Fruit fly (Drosophila melanogaster) whole organism, embryonic: ENCODE data around the gene eca.

Experiments
- CG10366 ChIP-seq: fragments of 200-800 bp; sonication (Bioruptor generic); IDR thresholded peaks from 2 replicates; pipeline ENCODE4 v1.3.6; 2022; ENCODE audit warnings: missing biosample characterization, missing genetic modification characterization
- CG10462 ChIP-seq: fragments of 200-800 bp; sonication (Bioruptor generic); optimal IDR thresholded peaks from 2 replicates; lab custom pipeline; 2016; ENCODE audit warnings: missing biosample characterization, missing genetic modification characterization
- CG12659 ChIP-seq: fragments of 200-800 bp; sonication (Bioruptor generic); optimal IDR thresholded peaks from 3 replicates; lab custom pipeline; 2017; ENCODE audit warnings: mild to moderate bottlenecking, missing biosample characterization, missing genetic modification reagents, missing genetic modification characterization
- CG13287 ChIP-seq: fragments of 200-800 bp; sonication (Bioruptor generic); IDR thresholded peaks from 2 replicates; pipeline ENCODE4 v1.3.6; 2022; ENCODE audit warnings: missing biosample characterization, missing genetic modification characterization; ENCODE audit not compliant: partially characterized antibody
- CG13624 ChIP-seq: fragments of 200-800 bp; sonication (Bioruptor generic); optimal IDR thresholded peaks from 2 replicates; lab custom pipeline; 2016; ENCODE audit warnings: missing biosample characterization, missing genetic modification characterization
- CG14014 ChIP-seq: fragments of 200-800 bp; sonication (Bioruptor generic); IDR thresholded peaks from 2 replicates; pipeline ENCODE4 v1.3.6; 2022; ENCODE audit warnings: missing biosample characterization, missing genetic modification characterization
- CG14860 ChIP-seq: fragments of 200-800 bp; sonication (Bioruptor generic); IDR thresholded peaks from 3 replicates; pipeline ENCODE4 v1.3.6; 2022; ENCODE audit warnings: missing biosample characterization, missing genetic modification characterization; ENCODE audit not compliant: partially characterized antibody
- CG16863 ChIP-seq: fragments of 200-800 bp; sonication (Bioruptor generic); optimal IDR thresholded peaks from 3 replicates; lab custom pipeline; 2016; ENCODE audit warnings: missing biosample characterization, missing genetic modification characterization
- CG17186 ChIP-seq: fragments of 200-800 bp; sonication (Bioruptor generic); optimal IDR thresholded peaks from 3 replicates; lab custom pipeline; 2017; ENCODE audit warnings: missing biosample characterization, missing genetic modification reagents, missing genetic modification characterization
- CG17829 ChIP-seq: fragments of 200-800 bp; optimal IDR thresholded peaks from 2 replicates; lab custom pipeline; 2019; ENCODE audit warnings: missing biosample characterization, mild to moderate bottlenecking, missing genetic modification characterization, moderate library complexity
- CG2129 ChIP-seq: fragments of 200-800 bp; sonication (Bioruptor generic); IDR thresholded peaks from 2 replicates; pipeline ENCODE4 v1.3.6; 2022; ENCODE audit warnings: missing biosample characterization, missing genetic modification characterization; ENCODE audit not compliant: partially characterized antibody
- CG30020 ChIP-seq: fragments of 200-800 bp; optimal IDR thresholded peaks from 2 replicates; lab custom pipeline; 2019; ENCODE audit warnings: missing biosample characterization, mild to moderate bottlenecking, missing genetic modification characterization, moderate library complexity
- CG34224 ChIP-seq: fragments of 200-800 bp; sonication (Bioruptor generic); IDR thresholded peaks from 3 replicates; pipeline ENCODE4 v1.3.6; 2022; ENCODE audit warnings: missing biosample characterization, missing genetic modification characterization; ENCODE audit not compliant: partially characterized antibody
- CG34422 ChIP-seq: fragments of 200-800 bp; sonication (Bioruptor generic); IDR thresholded peaks from 3 replicates; pipeline ENCODE4 v1.3.6; 2022; ENCODE audit warnings: missing biosample characterization, missing genetic modification characterization
- CG3995 ChIP-seq: fragments of 200-800 bp; sonication (Bioruptor generic); optimal IDR thresholded peaks from 3 replicates; lab custom pipeline; 2016; ENCODE audit warnings: missing biosample characterization, missing genetic modification characterization
- CG4424 ChIP-seq: fragments of 200-800 bp; sonication (Bioruptor generic); optimal IDR thresholded peaks from 3 replicates; lab custom pipeline; 2016; ENCODE audit warnings: missing biosample characterization, missing genetic modification characterization
- CG4617 ChIP-seq: fragments of 200-800 bp; sonication (Bioruptor generic); optimal IDR thresholded peaks from 3 replicates; lab custom pipeline; 2016; ENCODE audit warnings: missing biosample characterization, missing genetic modification characterization, borderline replicate concordance
- CG7745 ChIP-seq: fragments of 200-800 bp; sonication (Bioruptor generic); optimal IDR thresholded peaks from 2 replicates; lab custom pipeline; 2018; ENCODE audit warnings: missing biosample characterization, mild to moderate bottlenecking, missing genetic modification characterization, moderate library complexity
- CG9932 ChIP-seq: fragments of 200-800 bp; sonication (Bioruptor generic); IDR thresholded peaks from 2 replicates; pipeline ENCODE4 v1.3.6; 2022; ENCODE audit warnings: missing biosample characterization, missing genetic modification characterization
- Dp ChIP-seq: fragments of 200-800 bp; sonication (Bioruptor generic); optimal IDR thresholded peaks from 2 replicates; lab custom pipeline; 2018; ENCODE audit warnings: missing biosample characterization, mild to moderate bottlenecking, missing genetic modification characterization, moderate library complexity
- Fer1 ChIP-seq: fragments of 200-800 bp; sonication (Bioruptor generic); optimal IDR thresholded peaks from 2 replicates; lab custom pipeline; 2017; ENCODE audit warnings: missing biosample characterization, mild to moderate bottlenecking, missing genetic modification characterization
- Fer3 ChIP-seq: fragments of 200-800 bp; sonication (Bioruptor generic); optimal IDR thresholded peaks from 2 replicates; lab custom pipeline; 2018; ENCODE audit warnings: missing biosample characterization, mild to moderate bottlenecking, missing genetic modification characterization, moderate library complexity
- HmgZ ChIP-seq: fragments of 200-800 bp; sonication (Bioruptor generic); optimal IDR thresholded peaks from 2 replicates; lab custom pipeline; 2018; ENCODE audit warnings: missing biosample characterization, mild to moderate bottlenecking, missing genetic modification characterization
- MBD-R2 ChIP-seq: fragments of 200-800 bp; sonication (Bioruptor generic); IDR thresholded peaks from 2 replicates; pipeline ENCODE4 v1.3.6; 2022; ENCODE audit warnings: missing biosample characterization, missing genetic modification characterization
- Myb ChIP-seq: fragments of 200-800 bp; sonication (Bioruptor generic); optimal IDR thresholded peaks from 2 replicates; lab custom pipeline; 2016; ENCODE audit warnings: missing biosample characterization, missing genetic modification characterization
- Trl ChIP-seq, 3 experiments: fragments of >200 bp in 2 of 3; fragments of 200-800 bp in 1 of 3; sonication (Bioruptor generic) in 1 of 3; optimal IDR thresholded peaks; 2 replicates in 1 of 3; 3 replicates in 2 of 3; lab custom pipeline; 2016 to 2017; ENCODE audit warnings: missing biosample characterization in 1 of 3, missing genetic modification characterization in 1 of 3
- Xbp1 ChIP-seq: fragments of 200-800 bp; sonication (Bioruptor generic); optimal IDR thresholded peaks from 3 replicates; lab custom pipeline; 2016; ENCODE audit warnings: missing biosample characterization, mild to moderate bottlenecking, missing genetic modification characterization
- amos ChIP-seq: fragments of 200-800 bp; sonication (Bioruptor generic); IDR thresholded peaks from 2 replicates; pipeline ENCODE4 v1.3.6; 2022; ENCODE audit warnings: missing biosample characterization, missing genetic modification characterization; ENCODE audit not compliant: partially characterized antibody
- ash1 ChIP-seq: fragments of 200-800 bp; sonication (Bioruptor generic); optimal IDR thresholded peaks from 2 replicates; lab custom pipeline; 2018; ENCODE audit warnings: missing biosample characterization, mild to moderate bottlenecking, missing genetic modification characterization
- ato ChIP-seq: fragments of 200-800 bp; sonication (Bioruptor generic); IDR thresholded peaks from 2 replicates; pipeline ENCODE4 v1.3.6; 2022; ENCODE audit warnings: missing biosample characterization, missing genetic modification characterization; ENCODE audit not compliant: partially characterized antibody
- dm ChIP-seq: fragments of 200-800 bp; sonication (Bioruptor generic); optimal IDR thresholded peaks from 3 replicates; lab custom pipeline; 2016; ENCODE audit warnings: missing biosample characterization, missing genetic modification characterization
- dpn ChIP-seq, 2 experiments: fragments of 200-800 bp; sonication (Bioruptor generic); optimal IDR thresholded peaks; 3 replicates each; lab custom pipeline; 2016; ENCODE audit warnings: missing biosample characterization in 2 of 2, missing genetic modification characterization in 2 of 2
- gfzf ChIP-seq: fragments of 200-800 bp; sonication (Bioruptor generic); optimal IDR thresholded peaks from 2 replicates; lab custom pipeline; 2016; ENCODE audit warnings: missing biosample characterization, mild to moderate bottlenecking, missing genetic modification characterization, moderate library complexity
- hb ChIP-seq: fragments of 200-800 bp; sonication (Bioruptor generic); IDR thresholded peaks from 3 replicates; pipeline ENCODE4 v1.3.6; 2022; ENCODE audit warnings: missing biosample characterization, missing genetic modification characterization; ENCODE audit not compliant: partially characterized antibody
- insv ChIP-seq, 2 experiments: fragments of 200-800 bp; sonication (Bioruptor generic); optimal IDR thresholded peaks; 3 replicates each; lab custom pipeline; 2016 to 2018; ENCODE audit warnings: missing biosample characterization in 2 of 2, missing genetic modification characterization in 2 of 2
- nerfin-1 ChIP-seq: fragments of 200-800 bp; sonication (Bioruptor generic); optimal IDR thresholded peaks from 3 replicates; lab custom pipeline; 2019; ENCODE audit warnings: missing biosample characterization, mild to moderate bottlenecking, missing genetic modification characterization, moderate library complexity
- nmo ChIP-seq: fragments of 200-800 bp; sonication (Bioruptor generic); optimal IDR thresholded peaks from 2 replicates; lab custom pipeline; 2018; ENCODE audit warnings: missing biosample characterization, mild to moderate bottlenecking, missing genetic modification characterization, moderate library complexity
- phol ChIP-seq: fragments of 200-800 bp; sonication (Bioruptor generic); optimal IDR thresholded peaks from 3 replicates; lab custom pipeline; 2018; ENCODE audit warnings: missing biosample characterization, mild to moderate bottlenecking, missing genetic modification characterization, moderate library complexity
- sna ChIP-seq: fragments of 200-800 bp; sonication (Bioruptor generic); IDR thresholded peaks from 2 replicates; pipeline ENCODE4 v1.3.6; 2022; ENCODE audit warnings: missing biosample characterization, missing genetic modification characterization; ENCODE audit not compliant: partially characterized antibody
- so ChIP-seq: fragments of 200-800 bp; sonication (Bioruptor generic); IDR thresholded peaks from 3 replicates; pipeline ENCODE4 v1.3.6; 2022; ENCODE audit warnings: missing biosample characterization, missing genetic modification characterization
- stwl ChIP-seq: fragments of 200-800 bp; sonication (Bioruptor generic); optimal IDR thresholded peaks from 3 replicates; lab custom pipeline; 2018; ENCODE audit warnings: missing biosample characterization, mild to moderate bottlenecking, missing genetic modification characterization, moderate library complexity
- trem ChIP-seq: fragments of 200-800 bp; optimal IDR thresholded peaks from 3 replicates; lab custom pipeline; 2019; ENCODE audit warnings: missing biosample characterization, mild to moderate bottlenecking, missing genetic modification characterization, moderate library complexity
- zen ChIP-seq: fragments of 200-800 bp; sonication (Bioruptor generic); optimal IDR thresholded peaks from 3 replicates; lab custom pipeline; 2018; ENCODE audit warnings: missing biosample characterization, mild to moderate bottlenecking, missing genetic modification characterization, moderate library complexity
- zen2 ChIP-seq: fragments of 200-800 bp; sonication (Bioruptor generic); IDR thresholded peaks from 3 replicates; pipeline ENCODE4 v1.3.6; 2022; ENCODE audit warnings: missing biosample characterization, missing genetic modification characterization; ENCODE audit not compliant: partially characterized antibody

eca gene

dm6 chr3R:9725121-9725956 lies 40.1 kb upstream of the eca start, which contains the start of gene hyd (continued):
- TF ChIP-seq nerfin-1 (tag; lab: Kevin White, UChicago) (peak; percentile 89), Trl (optimal IDR thresholded peaks at IDR 0.05; lab: Kevin White, UChicago) (no peak), Trl (GFP tag; optimal IDR thresholded peaks at IDR 0.05; lab: Kevin White, UChicago) (no peak), CG30020 (tag; lab: Kevin White, UChicago) (peak; percentile 51), HmgZ (tag; lab: Kevin White, UChicago) (peak; percentile 28), CG2129 (GFP tag; lab: Robert Waterston, UW) (peak; percentile 77), Fer3 (no peak), gfzf (GFP tag; lab: Kevin White, UChicago) (peak; percentile 61), CG34422 (peak; percentile 71; the same call in 1 of the 3 replicates), hb (GFP tag; lab: Robert Waterston, UW) (peak; percentile 74; the same call in 2 of the 3 replicates), CG4424 (peak; percentile 2), CG10462 (GFP tag; lab: Kevin White, UChicago) (no peak), CG14014 (GFP tag; lab: Robert Waterston, UW) (no peak), sna (GFP tag; lab: Robert Waterston, UW) (peak; percentile 83), dm (GFP tag; lab: Kevin White, UChicago) (peak; percentile 15), CG4617 (GFP tag; lab: Kevin White, UChicago) (peak; percentile 88), phol (tag; lab: Kevin White, UChicago) (peak; percentile 42), ash1 (GFP tag; lab: Kevin White, UChicago) (no peak), trem (tag; lab: Kevin White, UChicago) (peak; percentile 97), ato (GFP tag; lab: Robert Waterston, UW) (peak; percentile 73), dpn (GFP tag; optimal IDR thresholded peaks at IDR 0.05; lab: Kevin White, UChicago) (no peak), CG7745 (tag; lab: Kevin White, UChicago) (no peak), CG9932 (GFP tag; lab: Robert Waterston, UW) (peak; percentile 45), stwl (tag; lab: Kevin White, UChicago) (peak; percentile 62), MBD-R2 (GFP tag; lab: Robert Waterston, UW) (peak; percentile 54), insv (GFP tag; optimal IDR thresholded peaks at IDR 0.05; lab: Kevin White, UChicago) (peak in 1 of 2 experiments; percentile 14), zen2 (GFP tag; lab: Robert Waterston, UW) (peak; percentile 66), CG14860 (GFP tag; lab: Robert Waterston, UW) (peak; percentile 66; the same call in 2 of the 3 replicates), CG17186 (peak; percentile 24), CG13287 (peak; percentile 87), CG34224 (GFP tag; lab: Robert Waterston, UW) (peak; percentile 74), Dp (GFP tag; lab: Kevin White, UChicago) (peak; percentile 57), CG10366 (GFP tag; lab: Robert Waterston, UW) (no peak), so (GFP tag; lab: Robert Waterston, UW) (no peak), Myb (GFP tag; lab: Kevin White, UChicago) (peak; percentile 76), nmo (peak; percentile 62), CG12659 (peak; percentile 77), CG17829 (peak; percentile 53), CG13624 (peak; percentile 19), Fer1 (GFP tag; lab: Kevin White, UChicago) (peak; percentile 13), CG3995 (GFP tag; lab: Kevin White, UChicago) (peak; percentile 45), Xbp1 (GFP tag; lab: Kevin White, UChicago) (peak; percentile 15), amos (GFP tag; lab: Robert Waterston, UW) (peak; percentile 90), CG16863 (GFP tag; lab: Kevin White, UChicago) (peak; percentile 24), zen (tag; lab: Kevin White, UChicago) (no peak)
